Fruit fly (Drosophila melanogaster) whole organism, embryonic: ENCODE results near the gene Polr3G.

Experiments used
- CG10565 ChIP-seq: fragments of 200-800 bp; sonication (Bioruptor generic); optimal IDR thresholded peaks from 3 replicates; lab custom pipeline; 2016; ENCODE audit warnings: missing biosample characterization, mild to moderate bottlenecking, missing genetic modification characterization
- CG10959 ChIP-seq: fragments of 200-800 bp; sonication (Bioruptor generic); IDR thresholded peaks from 2 replicates; pipeline ENCODE4 v1.3.6; 2022; ENCODE audit warnings: missing biosample characterization, missing genetic modification characterization
- CG10979 ChIP-seq: fragments of 200-800 bp; sonication (Bioruptor generic); optimal IDR thresholded peaks from 2 replicates; lab custom pipeline; 2018; ENCODE audit warnings: missing biosample characterization, mild to moderate bottlenecking, missing genetic modification characterization, moderate library complexity
- CG11085 ChIP-seq: fragments of 200-800 bp; sonication (Bioruptor generic); IDR thresholded peaks from 2 replicates; pipeline ENCODE4 v1.3.6; 2022; ENCODE audit warnings: missing biosample characterization, missing genetic modification characterization
- CG12391 ChIP-seq: fragments of 200-800 bp; sonication (Bioruptor generic); optimal IDR thresholded peaks from 3 replicates; lab custom pipeline; 2018; ENCODE audit warnings: missing biosample characterization, mild to moderate bottlenecking, missing genetic modification characterization, moderate library complexity
- CG13287 ChIP-seq: fragments of 200-800 bp; sonication (Bioruptor generic); IDR thresholded peaks from 2 replicates; pipeline ENCODE4 v1.3.6; 2022; ENCODE audit warnings: missing biosample characterization, missing genetic modification characterization; ENCODE audit not compliant: partially characterized antibody
- CG14667 ChIP-seq: fragments of 200-800 bp; sonication (Bioruptor generic); IDR thresholded peaks from 2 replicates; pipeline ENCODE4 v1.3.6; 2022; ENCODE audit warnings: missing biosample characterization, missing genetic modification characterization
- CG16813 ChIP-seq: fragments of 200-800 bp; sonication (Bioruptor generic); IDR thresholded peaks from 3 replicates; pipeline ENCODE4 v1.3.6; 2022; ENCODE audit warnings: missing biosample characterization, missing genetic modification characterization; ENCODE audit not compliant: partially characterized antibody
- CG17829 ChIP-seq: fragments of 200-800 bp; optimal IDR thresholded peaks from 2 replicates; lab custom pipeline; 2019; ENCODE audit warnings: missing biosample characterization, mild to moderate bottlenecking, missing genetic modification characterization, moderate library complexity
- CG31224 ChIP-seq: fragments of 200-800 bp; sonication (Bioruptor generic); IDR thresholded peaks from 2 replicates; pipeline ENCODE4 v1.3.6; 2022; ENCODE audit warnings: missing biosample characterization, missing genetic modification characterization
- CG33557 ChIP-seq: fragments of 200-800 bp; sonication (Bioruptor generic); optimal IDR thresholded peaks from 2 replicates; lab custom pipeline; 2019; ENCODE audit warnings: missing biosample characterization, mild to moderate bottlenecking, missing genetic modification characterization, moderate library complexity
- CG4360 ChIP-seq: fragments of 200-800 bp; sonication (Bioruptor generic); IDR thresholded peaks from 2 replicates; pipeline ENCODE4 v1.3.6; 2022; ENCODE audit warnings: missing biosample characterization, missing genetic modification characterization
- CG6654 ChIP-seq: fragments of 200-800 bp; sonication (Bioruptor generic); optimal IDR thresholded peaks from 2 replicates; lab custom pipeline; 2017; ENCODE audit warnings: missing biosample characterization, mild to moderate bottlenecking, missing genetic modification characterization
- CG7372 ChIP-seq: fragments of 200-800 bp; sonication (Bioruptor generic); IDR thresholded peaks from 2 replicates; pipeline ENCODE4 v1.3.6; 2022; ENCODE audit warnings: missing biosample characterization, missing genetic modification characterization
- CG8388 ChIP-seq: fragments of 200-800 bp; sonication (Bioruptor generic); optimal IDR thresholded peaks from 2 replicates; lab custom pipeline; 2019; ENCODE audit warnings: missing biosample characterization, mild to moderate bottlenecking, missing genetic modification characterization, moderate library complexity
- Dip2 ChIP-seq: fragments of 200-800 bp; sonication (Bioruptor generic); IDR thresholded peaks from 2 replicates; pipeline ENCODE4 v1.3.6; 2022; ENCODE audit warnings: missing biosample characterization, missing genetic modification characterization
- Drgx ChIP-seq: fragments of 200-800 bp; sonication (Bioruptor generic); IDR thresholded peaks from 2 replicates; pipeline ENCODE4 v1.3.6; 2022; ENCODE audit warnings: missing biosample characterization, missing genetic modification characterization
- E2f1 ChIP-seq: fragments of 200-800 bp; sonication (Bioruptor generic); IDR thresholded peaks from 2 replicates; pipeline ENCODE4 v1.3.6; 2022; ENCODE audit warnings: missing biosample characterization, missing genetic modification characterization
- Fer1 ChIP-seq: fragments of 200-800 bp; sonication (Bioruptor generic); optimal IDR thresholded peaks from 2 replicates; lab custom pipeline; 2017; ENCODE audit warnings: missing biosample characterization, mild to moderate bottlenecking, missing genetic modification characterization
- GATAe ChIP-seq: fragments of 200-800 bp; sonication (Bioruptor generic); conservative IDR thresholded peaks from 2 replicates; pipeline ENCODE4 v1.3.6; 2022; ENCODE audit warnings: missing biosample characterization, missing genetic modification characterization
- HmgZ ChIP-seq: fragments of 200-800 bp; sonication (Bioruptor generic); optimal IDR thresholded peaks from 2 replicates; lab custom pipeline; 2018; ENCODE audit warnings: missing biosample characterization, mild to moderate bottlenecking, missing genetic modification characterization
- Hr39 ChIP-seq: fragments of >200 bp; optimal IDR thresholded peaks from 2 replicates; lab custom pipeline; 2017
- Hr78 ChIP-seq, 2 experiments: fragments of 200-800 bp in 1 of 2; fragments of >200 bp in 1 of 2; sonication (Bioruptor generic) in 1 of 2; optimal IDR thresholded peaks; 2 replicates each; lab custom pipeline; 2017 to 2019; ENCODE audit warnings: missing biosample characterization in 2 of 2, missing genetic modification characterization in 2 of 2, mild to moderate bottlenecking in 1 of 2, moderate library complexity in 1 of 2
- Med ChIP-seq: fragments of 200-800 bp; sonication (Bioruptor generic); peaks from one replicate; lab custom pipeline; 2016; ENCODE audit warnings: missing biosample characterization, missing genetic modification characterization, mild to moderate bottlenecking, inconsistent platforms, moderate library complexity
- Mes4 ChIP-seq: fragments of 200-800 bp; sonication (Bioruptor generic); optimal IDR thresholded peaks from 2 replicates; lab custom pipeline; 2016; ENCODE audit warnings: missing biosample characterization, missing genetic modification characterization
- Poxn ChIP-seq: fragments of 200-800 bp; sonication (Bioruptor generic); IDR thresholded peaks from 2 replicates; pipeline ENCODE4 v1.3.6; 2022; ENCODE audit warnings: missing biosample characterization, missing genetic modification characterization
- Ptx1 ChIP-seq: fragments of 200-800 bp; sonication (Bioruptor generic); IDR thresholded peaks from 2 replicates; pipeline ENCODE4 v1.3.6; 2022; ENCODE audit warnings: missing biosample characterization, missing genetic modification characterization
- Usf ChIP-seq: fragments of 200-800 bp; sonication (Bioruptor generic); optimal IDR thresholded peaks from 2 replicates; lab custom pipeline; 2017; ENCODE audit warnings: missing genotype, missing biosample characterization, missing genetic modification characterization
- Xrp1 ChIP-seq: fragments of 200-800 bp; sonication (Bioruptor generic); IDR thresholded peaks from 2 replicates; pipeline ENCODE4 v1.3.6; 2022; ENCODE audit warnings: missing biosample characterization, missing genetic modification characterization
- ara ChIP-seq: fragments of 200-800 bp; sonication (Bioruptor generic); IDR thresholded peaks from 2 replicates; pipeline ENCODE4 v1.3.6; 2022; ENCODE audit warnings: missing biosample characterization, missing genetic modification characterization
- bab2 ChIP-seq: fragments of 200-800 bp; sonication (Bioruptor generic); optimal IDR thresholded peaks from 2 replicates; lab custom pipeline; 2016; ENCODE audit warnings: missing biosample characterization, missing genetic modification characterization
- cato ChIP-seq: fragments of 200-800 bp; sonication (Bioruptor generic); optimal IDR thresholded peaks from 2 replicates; lab custom pipeline; 2016; ENCODE audit warnings: missing biosample characterization, missing genetic modification characterization, borderline replicate concordance
- cg ChIP-seq: fragments of 200-800 bp; sonication (Bioruptor generic); optimal IDR thresholded peaks from 3 replicates; lab custom pipeline; 2019; ENCODE audit warnings: missing biosample characterization, mild to moderate bottlenecking, missing genetic modification characterization, moderate library complexity
- chinmo ChIP-seq: fragments of 200-800 bp; sonication (Bioruptor generic); IDR thresholded peaks from 4 replicates; pipeline ENCODE4 v1.3.6; 2022; ENCODE audit warnings: missing biosample characterization, missing genetic modification characterization; ENCODE audit not compliant: partially characterized antibody
- ci ChIP-seq: fragments of 200-800 bp; sonication (Bioruptor generic); IDR thresholded peaks from 3 replicates; pipeline ENCODE4 v1.3.6; 2022; ENCODE audit warnings: missing biosample characterization, missing genetic modification characterization
- cwo ChIP-seq: fragments of 200-800 bp; sonication (Bioruptor generic); optimal IDR thresholded peaks from 3 replicates; lab custom pipeline; 2017; ENCODE audit warnings: missing biosample characterization, missing genetic modification characterization, mild to moderate bottlenecking, moderate library complexity, missing genetic modification reagents
- dati ChIP-seq: fragments of 200-800 bp; sonication (Bioruptor generic); IDR thresholded peaks from 2 replicates; pipeline ENCODE4 v1.3.6; 2022; ENCODE audit warnings: missing biosample characterization, missing genetic modification characterization
- ftz-f1 ChIP-seq: fragments of 200-800 bp; sonication (Bioruptor generic); optimal IDR thresholded peaks from 2 replicates; lab custom pipeline; 2016; ENCODE audit warnings: missing biosample characterization, missing genetic modification characterization
- gem ChIP-seq: fragments of 200-800 bp; sonication (Bioruptor generic); optimal IDR thresholded peaks from 2 replicates; lab custom pipeline; 2019; ENCODE audit warnings: missing biosample characterization, mild to moderate bottlenecking, missing genetic modification characterization, moderate library complexity
- grn ChIP-seq: fragments of 200-800 bp; sonication (Bioruptor generic); optimal IDR thresholded peaks from 3 replicates; lab custom pipeline; 2017; ENCODE audit warnings: missing biosample characterization, missing genetic modification characterization
- h ChIP-seq: fragments of >200 bp; optimal IDR thresholded peaks from 2 replicates; lab custom pipeline; 2017
- lbe ChIP-seq: fragments of 200-800 bp; sonication (Bioruptor generic); optimal IDR thresholded peaks from 2 replicates; lab custom pipeline; 2016; ENCODE audit warnings: missing biosample characterization, mild to moderate bottlenecking, missing genetic modification characterization
- mirr ChIP-seq: fragments of 200-800 bp; sonication (Bioruptor generic); optimal IDR thresholded peaks from 3 replicates; lab custom pipeline; 2018; ENCODE audit warnings: missing biosample characterization, mild to moderate bottlenecking, missing genetic modification characterization
- phol ChIP-seq: fragments of 200-800 bp; sonication (Bioruptor generic); optimal IDR thresholded peaks from 3 replicates; lab custom pipeline; 2018; ENCODE audit warnings: missing biosample characterization, mild to moderate bottlenecking, missing genetic modification characterization, moderate library complexity
- pum ChIP-seq: fragments of 200-800 bp; sonication (Bioruptor generic); optimal IDR thresholded peaks from 2 replicates; lab custom pipeline; 2016; ENCODE audit warnings: missing biosample characterization, missing genetic modification characterization
- sqz ChIP-seq: fragments of 200-800 bp; sonication (Bioruptor generic); optimal IDR thresholded peaks from 3 replicates; lab custom pipeline; 2018; ENCODE audit warnings: missing biosample characterization, mild to moderate bottlenecking, missing genetic modification characterization
- sr ChIP-seq: fragments of 200-800 bp; sonication (Bioruptor generic); IDR thresholded peaks from 3 replicates; pipeline ENCODE4 v1.3.6; 2022; ENCODE audit warnings: missing biosample characterization, missing genetic modification characterization
- tll ChIP-seq, 2 experiments: fragments of 200-800 bp in 1 of 2; fragments of >200 bp in 1 of 2; sonication (Bioruptor generic) in 1 of 2; optimal IDR thresholded peaks; 2 replicates each; lab custom pipeline; 2017 to 2019; ENCODE audit warnings: missing biosample characterization in 2 of 2, missing genetic modification characterization in 2 of 2, mild to moderate bottlenecking in 1 of 2, moderate library complexity in 1 of 2
- tna ChIP-seq: fragments of 200-800 bp; sonication (Bioruptor generic); IDR thresholded peaks from 2 replicates; pipeline ENCODE4 v1.3.6; 2022; ENCODE audit warnings: missing biosample characterization, missing genetic modification characterization; ENCODE audit not compliant: partially characterized antibody
- unc-4 ChIP-seq: fragments of 200-800 bp; sonication (Bioruptor generic); IDR thresholded peaks from 2 replicates; pipeline ENCODE4 v1.3.6; 2022; ENCODE audit warnings: missing biosample characterization, missing genetic modification characterization; ENCODE audit not compliant: partially characterized antibody

The Polr3G gene

DNA sequence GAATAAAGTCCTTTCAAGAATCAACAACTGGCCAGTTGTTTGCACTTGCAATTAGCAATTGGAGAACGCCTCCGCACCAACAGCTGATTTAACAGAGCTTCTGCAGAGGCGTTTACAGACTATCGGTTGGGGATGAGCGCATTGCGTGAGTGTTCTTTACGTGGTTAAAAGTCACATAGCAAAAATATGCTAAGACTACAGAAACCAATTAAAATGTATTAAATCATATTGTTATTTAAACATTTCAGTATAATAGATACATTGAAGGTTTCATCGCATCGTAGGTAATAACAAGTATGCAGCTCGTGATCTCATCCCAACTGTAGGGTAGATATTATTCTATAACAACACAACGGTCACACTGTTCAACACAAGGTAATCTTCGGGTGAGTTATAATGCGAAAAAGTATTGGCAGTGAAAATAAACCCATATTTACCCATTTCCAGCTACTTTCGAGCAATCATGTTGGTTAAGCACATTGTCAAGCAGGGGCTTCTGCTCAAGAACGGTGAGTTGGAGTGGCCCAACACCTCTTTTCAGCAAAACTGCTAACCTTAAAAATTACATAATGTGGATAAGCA is 1.7 kb downstream of the Polr3G start, which contains the start of the genes Sec3 and COX7B:
Gene Sec3, minus strand, starts transcription at position 86 of the 582 bp plus-strand sequence.
Gene COX7B, plus strand, starts transcription at position 346 of the 582 bp plus-strand sequence.
- TF ChIP-seq cg (GFP tag; lab: Kevin White, UChicago) = no peak
- TF ChIP-seq bab2 (GFP tag; lab: Kevin White, UChicago) = peak; percentile 60
- TF ChIP-seq CG10959 (GFP tag; lab: Robert Waterston, UW) = no peak
- no peak for TF ChIP-seq CG11085 (GFP tag; lab: Robert Waterston, UW)
- TF ChIP-seq Hr78 (GFP tag; optimal IDR thresholded peaks at IDR 0.05; lab: Kevin White, UChicago) = no peak
- TF ChIP-seq CG4360 (GFP tag; lab: Robert Waterston, UW) = no peak
- no peak for TF ChIP-seq CG14667 (GFP tag; lab: Robert Waterston, UW)
- no peak for TF ChIP-seq grn (GFP tag; lab: Kevin White, UChicago)
- TF ChIP-seq Poxn (GFP tag; lab: Robert Waterston, UW) = no peak
- TF ChIP-seq tna (GFP tag; lab: Robert Waterston, UW) = peak; percentile 75
- peak; percentile 72 for TF ChIP-seq Fer1 (GFP tag; lab: Kevin White, UChicago)
- TF ChIP-seq CG31224 = 0 out of 2 replicates have a peak, but pooled peaks have one; percentile 6
- TF ChIP-seq E2f1 (GFP tag; lab: Robert Waterston, UW) = peak; percentile 34
- TF ChIP-seq phol (tag; lab: Kevin White, UChicago) = peak; percentile 78
- TF ChIP-seq CG6654 (GFP tag; lab: Kevin White, UChicago) = no peak
- TF ChIP-seq Ptx1 = peak; percentile 56
- peak; percentile 18 for TF ChIP-seq mirr (GFP tag; lab: Kevin White, UChicago)
- peak; percentile 32 for TF ChIP-seq cato (GFP tag; lab: Kevin White, UChicago)
- TF ChIP-seq unc-4 (GFP tag; lab: Robert Waterston, UW) = peak; percentile 95
- TF ChIP-seq sr (GFP tag; lab: Robert Waterston, UW) = peak; percentile 59; the same call in 1 of the 3 replicates
- TF ChIP-seq tll (GFP tag; optimal IDR thresholded peaks at IDR 0.05; lab: Kevin White, UChicago) = peak; percentile 35 to 65
- TF ChIP-seq CG7372 = peak; percentile 63; the same call in 1 of the 2 replicates
- 0 out of 3 replicates have a peak, but pooled peaks have one; percentile 59 for TF ChIP-seq ci (GFP tag; lab: Robert Waterston, UW)
- peak; percentile 80 for TF ChIP-seq CG12391 (tag; lab: Kevin White, UChicago)
- TF ChIP-seq Hr39 (lab: Kevin White, UChicago) = no peak
- TF ChIP-seq cwo = peak; percentile 25
- TF ChIP-seq h = no peak
- peak; percentile 72 for TF ChIP-seq lbe (GFP tag; lab: Kevin White, UChicago)
- TF ChIP-seq CG8388 (GFP tag; lab: Kevin White, UChicago) = peak; percentile 51
- no peak for TF ChIP-seq CG10565
- peak; percentile 93 for TF ChIP-seq Med
- peak; percentile 76; the same call in 2 of the 4 replicates for TF ChIP-seq chinmo
- peak; percentile 16; the same call in 1 of the 2 replicates for TF ChIP-seq ara (GFP tag; lab: Robert Waterston, UW)
- no peak for TF ChIP-seq GATAe (GFP tag; lab: Robert Waterston, UW)
- TF ChIP-seq Dip2 (GFP tag; lab: Robert Waterston, UW) = no peak
- TF ChIP-seq sqz = no peak
- TF ChIP-seq CG13287 (GFP tag; lab: Robert Waterston, UW) = peak; percentile 98
- TF ChIP-seq CG16813 (GFP tag; lab: Robert Waterston, UW) = peak; percentile 95
- TF ChIP-seq HmgZ = peak; percentile 83
- no peak for TF ChIP-seq dati (GFP tag; lab: Robert Waterston, UW)
- TF ChIP-seq CG10979 (tag; lab: Kevin White, UChicago) = peak; percentile 62
- TF ChIP-seq gem (tag; lab: Kevin White, UChicago) = peak; percentile 75
- TF ChIP-seq CG33557 (GFP tag; lab: Kevin White, UChicago) = peak; percentile 60
- TF ChIP-seq ftz-f1 (GFP tag; lab: Kevin White, UChicago) = peak; percentile 72
- no peak; the same call in 1 of the 2 replicates for TF ChIP-seq Drgx (GFP tag; lab: Robert Waterston, UW)
- TF ChIP-seq Usf (GFP tag; lab: Kevin White, UChicago) = no peak
- TF ChIP-seq CG17829 (tag; lab: Kevin White, UChicago) = peak; percentile 79
- no peak for TF ChIP-seq Mes4 (GFP tag; lab: Kevin White, UChicago)
- TF ChIP-seq Xrp1 (GFP tag; lab: Robert Waterston, UW) = peak; percentile 80
- peak; percentile 58 for TF ChIP-seq pum
